Fruit fly (Drosophila melanogaster) whole organism, embryonic: ENCODE data around the gene scpr-A.

Source experiments
- Aef1 ChIP-seq: fragments of 200-800 bp; sonication (Bioruptor generic); IDR thresholded peaks from 3 replicates; pipeline ENCODE4 v1.3.6; 2022; ENCODE audit warnings: missing biosample characterization, missing genetic modification characterization
- Asciz ChIP-seq: fragments of 200-800 bp; sonication (Bioruptor generic); optimal IDR thresholded peaks from 2 replicates; lab custom pipeline; 2017; ENCODE audit warnings: missing biosample characterization, mild to moderate bottlenecking, missing genetic modification characterization, missing genetic modification reagents
- Atf3 ChIP-seq: fragments of 200-800 bp; sonication (Bioruptor generic); optimal IDR thresholded peaks from 3 replicates; lab custom pipeline; 2016; ENCODE audit warnings: missing biosample characterization, missing genetic modification characterization
- Awh ChIP-seq: fragments of 200-800 bp; sonication (Bioruptor generic); IDR thresholded peaks from 2 replicates; pipeline ENCODE4, ENCODE4 v1.3.6; 2022; ENCODE audit warnings: missing biosample characterization, missing genetic modification characterization
- CG1024 ChIP-seq: fragments of 200-800 bp; sonication (Bioruptor generic); IDR thresholded peaks from 2 replicates; pipeline ENCODE4 v1.3.6; 2022; ENCODE audit warnings: missing biosample characterization, missing genetic modification characterization
- CG10431 ChIP-seq: fragments of 200-800 bp; sonication (Bioruptor generic); optimal IDR thresholded peaks from 3 replicates; lab custom pipeline; 2018; ENCODE audit warnings: missing biosample characterization, mild to moderate bottlenecking, missing genetic modification characterization
- CG11093 ChIP-seq: fragments of 200-800 bp; sonication (Bioruptor generic); IDR thresholded peaks from 3 replicates; pipeline ENCODE4 v1.3.6; 2022; ENCODE audit warnings: missing biosample characterization, missing genetic modification characterization
- CG12391 ChIP-seq: fragments of 200-800 bp; sonication (Bioruptor generic); optimal IDR thresholded peaks from 3 replicates; lab custom pipeline; 2018; ENCODE audit warnings: missing biosample characterization, mild to moderate bottlenecking, missing genetic modification characterization, moderate library complexity
- CG12744 ChIP-seq: fragments of 200-800 bp; sonication (Bioruptor generic); optimal IDR thresholded peaks from 2 replicates; lab custom pipeline; 2016; ENCODE audit warnings: missing biosample characterization, missing genetic modification characterization
- CG13287 ChIP-seq: fragments of 200-800 bp; sonication (Bioruptor generic); IDR thresholded peaks from 2 replicates; pipeline ENCODE4 v1.3.6; 2022; ENCODE audit warnings: missing biosample characterization, missing genetic modification characterization; ENCODE audit not compliant: partially characterized antibody
- CG13424 ChIP-seq: fragments of 200-800 bp; sonication (Bioruptor generic); optimal IDR thresholded peaks from 2 replicates; lab custom pipeline; 2019; ENCODE audit warnings: missing biosample characterization, mild to moderate bottlenecking, missing genetic modification characterization, moderate library complexity
- CG14965 ChIP-seq: fragments of 200-800 bp; sonication (Bioruptor generic); optimal IDR thresholded peaks from 2 replicates; lab custom pipeline; 2016; ENCODE audit warnings: missing biosample characterization, missing genetic modification characterization, borderline replicate concordance
- CG17186 ChIP-seq: fragments of 200-800 bp; sonication (Bioruptor generic); optimal IDR thresholded peaks from 3 replicates; lab custom pipeline; 2017; ENCODE audit warnings: missing biosample characterization, missing genetic modification reagents, missing genetic modification characterization
- CG2199 ChIP-seq: fragments of 200-800 bp; sonication (Bioruptor generic); IDR thresholded peaks from 3 replicates; pipeline ENCODE4 v1.3.6; 2022; ENCODE audit warnings: missing biosample characterization, missing genetic modification characterization
- CG4617 ChIP-seq: fragments of 200-800 bp; sonication (Bioruptor generic); optimal IDR thresholded peaks from 3 replicates; lab custom pipeline; 2016; ENCODE audit warnings: missing biosample characterization, missing genetic modification characterization, borderline replicate concordance
- CG4730 ChIP-seq: fragments of 200-800 bp; sonication (Bioruptor generic); IDR thresholded peaks from 2 replicates; pipeline ENCODE4 v1.3.6; 2022; ENCODE audit warnings: missing biosample characterization, missing genetic modification characterization
- CG5245 ChIP-seq: fragments of 200-800 bp; sonication (Bioruptor generic); optimal IDR thresholded peaks from 3 replicates; lab custom pipeline; 2016; ENCODE audit warnings: missing biosample characterization, missing genetic modification characterization
- CG6175 ChIP-seq: fragments of 200-800 bp; sonication (Bioruptor generic); IDR thresholded peaks from 3 replicates; pipeline ENCODE4 v1.3.6; 2022; ENCODE audit warnings: missing biosample characterization, missing genetic modification characterization
- CG7839 ChIP-seq: fragments of 200-800 bp; sonication (Bioruptor generic); optimal IDR thresholded peaks from 3 replicates; lab custom pipeline; 2018; ENCODE audit warnings: missing biosample characterization, mild to moderate bottlenecking, missing genetic modification characterization, moderate library complexity
- CG7928 ChIP-seq: fragments of 200-800 bp; sonication (Bioruptor generic); optimal IDR thresholded peaks from 2 replicates; lab custom pipeline; 2017; ENCODE audit warnings: missing biosample characterization, mild to moderate bottlenecking, missing genetic modification characterization
- CHES-1-like ChIP-seq: fragments of 200-800 bp; sonication (Bioruptor generic); optimal IDR thresholded peaks from 2 replicates; lab custom pipeline; 2016; ENCODE audit warnings: missing biosample characterization, missing genetic modification characterization
- Dek ChIP-seq: fragments of 200-800 bp; sonication (Bioruptor generic); optimal IDR thresholded peaks from 3 replicates; lab custom pipeline; 2019; ENCODE audit warnings: missing biosample characterization, mild to moderate bottlenecking, missing genetic modification characterization, moderate library complexity
- Drgx ChIP-seq: fragments of 200-800 bp; sonication (Bioruptor generic); IDR thresholded peaks from 2 replicates; pipeline ENCODE4 v1.3.6; 2022; ENCODE audit warnings: missing biosample characterization, missing genetic modification characterization
- H15 ChIP-seq: fragments of 200-800 bp; sonication (Bioruptor generic); IDR thresholded peaks from 3 replicates; pipeline ENCODE4 v1.3.6; 2022; ENCODE audit warnings: missing biosample characterization, missing genetic modification characterization
- HLHmδ ChIP-seq: fragments of 200-800 bp; sonication (Bioruptor generic); optimal IDR thresholded peaks from 2 replicates; lab custom pipeline; 2018; ENCODE audit warnings: missing biosample characterization, mild to moderate bottlenecking, missing genetic modification characterization, moderate library complexity
- Hmr ChIP-seq: fragments of 200-800 bp; sonication (Bioruptor generic); optimal IDR thresholded peaks from 3 replicates; lab custom pipeline; 2017; ENCODE audit warnings: mild to moderate bottlenecking, missing biosample characterization, missing genetic modification reagents, missing genetic modification characterization
- MESR4 ChIP-seq: fragments of 200-800 bp; sonication (Bioruptor generic); optimal IDR thresholded peaks from 2 replicates; lab custom pipeline; 2018; ENCODE audit warnings: missing biosample characterization, mild to moderate bottlenecking, missing genetic modification characterization, moderate library complexity
- Spps ChIP-seq: fragments of 200-800 bp; sonication (Bioruptor generic); optimal IDR thresholded peaks from 2 replicates; lab custom pipeline; 2018; ENCODE audit warnings: missing biosample characterization, mild to moderate bottlenecking, missing genetic modification characterization
- Ssrp ChIP-seq: fragments of 200-800 bp; sonication (Bioruptor generic); optimal IDR thresholded peaks from 2 replicates; lab custom pipeline; 2018; ENCODE audit warnings: missing biosample characterization, mild to moderate bottlenecking, missing genetic modification characterization, moderate library complexity
- Trl ChIP-seq, 3 experiments: fragments of >200 bp in 2 of 3; fragments of 200-800 bp in 1 of 3; sonication (Bioruptor generic) in 1 of 3; optimal IDR thresholded peaks; 2 replicates in 1 of 3; 3 replicates in 2 of 3; lab custom pipeline; 2016 to 2017; ENCODE audit warnings: missing biosample characterization in 1 of 3, missing genetic modification characterization in 1 of 3
- Xrp1 ChIP-seq: fragments of 200-800 bp; sonication (Bioruptor generic); IDR thresholded peaks from 2 replicates; pipeline ENCODE4 v1.3.6; 2022; ENCODE audit warnings: missing biosample characterization, missing genetic modification characterization
- al ChIP-seq: fragments of 200-800 bp; sonication (Bioruptor generic); IDR thresholded peaks from 2 replicates; pipeline ENCODE4 v1.3.6; 2022; ENCODE audit warnings: missing biosample characterization, missing genetic modification characterization
- amos ChIP-seq: fragments of 200-800 bp; sonication (Bioruptor generic); IDR thresholded peaks from 2 replicates; pipeline ENCODE4 v1.3.6; 2022; ENCODE audit warnings: missing biosample characterization, missing genetic modification characterization; ENCODE audit not compliant: partially characterized antibody
- aop ChIP-seq: fragments of 200-800 bp; sonication (Bioruptor generic); IDR thresholded peaks from 2 replicates; pipeline ENCODE4 v1.3.6; 2022; ENCODE audit warnings: missing biosample characterization, missing genetic modification characterization
- br ChIP-seq: fragments of >200 bp; optimal IDR thresholded peaks from 2 replicates; lab custom pipeline; 2017
- crc ChIP-seq: fragments of 200-800 bp; sonication (Bioruptor generic); optimal IDR thresholded peaks from 2 replicates; lab custom pipeline; 2016; ENCODE audit warnings: missing biosample characterization, missing genetic modification characterization
- cwo ChIP-seq: fragments of 200-800 bp; sonication (Bioruptor generic); optimal IDR thresholded peaks from 3 replicates; lab custom pipeline; 2017; ENCODE audit warnings: missing biosample characterization, missing genetic modification characterization, mild to moderate bottlenecking, moderate library complexity, missing genetic modification reagents
- fd64A ChIP-seq: fragments of 200-800 bp; sonication (Bioruptor generic); optimal IDR thresholded peaks from 3 replicates; lab custom pipeline; 2018; ENCODE audit warnings: missing biosample characterization, mild to moderate bottlenecking, missing genetic modification characterization
- fu2 ChIP-seq: fragments of 200-800 bp; sonication (Bioruptor generic); optimal IDR thresholded peaks from 2 replicates; lab custom pipeline; 2016; ENCODE audit warnings: missing biosample characterization, missing genetic modification characterization
- gcm2 ChIP-seq: fragments of 200-800 bp; sonication (Bioruptor generic); optimal IDR thresholded peaks from 2 replicates; lab custom pipeline; 2016; ENCODE audit warnings: missing biosample characterization, missing genetic modification characterization
- gfzf ChIP-seq: fragments of 200-800 bp; sonication (Bioruptor generic); optimal IDR thresholded peaks from 2 replicates; lab custom pipeline; 2016; ENCODE audit warnings: missing biosample characterization, mild to moderate bottlenecking, missing genetic modification characterization, moderate library complexity
- grn ChIP-seq: fragments of 200-800 bp; sonication (Bioruptor generic); optimal IDR thresholded peaks from 3 replicates; lab custom pipeline; 2017; ENCODE audit warnings: missing biosample characterization, missing genetic modification characterization
- ind ChIP-seq: fragments of 200-800 bp; sonication (Bioruptor generic); optimal IDR thresholded peaks from 3 replicates; lab custom pipeline; 2016; ENCODE audit warnings: missing biosample characterization, missing genetic modification characterization
- knrl ChIP-seq: fragments of 200-800 bp; sonication (Bioruptor generic); IDR thresholded peaks from 3 replicates; pipeline ENCODE4 v1.3.6; 2022; ENCODE audit warnings: missing biosample characterization, missing genetic modification characterization; ENCODE audit not compliant: partially characterized antibody
- lbe ChIP-seq: fragments of 200-800 bp; sonication (Bioruptor generic); optimal IDR thresholded peaks from 2 replicates; lab custom pipeline; 2016; ENCODE audit warnings: missing biosample characterization, mild to moderate bottlenecking, missing genetic modification characterization
- lov ChIP-seq, 2 experiments: fragments of 200-800 bp in 1 of 2; fragments of >200 bp in 1 of 2; sonication (Bioruptor generic) in 1 of 2; IDR thresholded peaks in 1 of 2; optimal IDR thresholded peaks in 1 of 2; 2 replicates in 1 of 2; 3 replicates in 1 of 2; pipeline versions ENCODE4 v1.3.6 to Lab custom; 2017 to 2022; ENCODE audit warnings: missing biosample characterization in 1 of 2, missing genetic modification characterization in 1 of 2
- nerfin-2 ChIP-seq: fragments of 200-800 bp; sonication (Bioruptor generic); IDR thresholded peaks from 2 replicates; pipeline ENCODE4 v1.3.6; 2022; ENCODE audit warnings: missing biosample characterization, missing genetic modification characterization; ENCODE audit not compliant: partially characterized antibody
- phol ChIP-seq: fragments of 200-800 bp; sonication (Bioruptor generic); optimal IDR thresholded peaks from 3 replicates; lab custom pipeline; 2018; ENCODE audit warnings: missing biosample characterization, mild to moderate bottlenecking, missing genetic modification characterization, moderate library complexity
- slp2 ChIP-seq: fragments of 200-800 bp; sonication (Bioruptor generic); optimal IDR thresholded peaks from 2 replicates; lab custom pipeline; 2016; ENCODE audit warnings: missing biosample characterization, missing genetic modification characterization

scpr-A gene

DNA sequence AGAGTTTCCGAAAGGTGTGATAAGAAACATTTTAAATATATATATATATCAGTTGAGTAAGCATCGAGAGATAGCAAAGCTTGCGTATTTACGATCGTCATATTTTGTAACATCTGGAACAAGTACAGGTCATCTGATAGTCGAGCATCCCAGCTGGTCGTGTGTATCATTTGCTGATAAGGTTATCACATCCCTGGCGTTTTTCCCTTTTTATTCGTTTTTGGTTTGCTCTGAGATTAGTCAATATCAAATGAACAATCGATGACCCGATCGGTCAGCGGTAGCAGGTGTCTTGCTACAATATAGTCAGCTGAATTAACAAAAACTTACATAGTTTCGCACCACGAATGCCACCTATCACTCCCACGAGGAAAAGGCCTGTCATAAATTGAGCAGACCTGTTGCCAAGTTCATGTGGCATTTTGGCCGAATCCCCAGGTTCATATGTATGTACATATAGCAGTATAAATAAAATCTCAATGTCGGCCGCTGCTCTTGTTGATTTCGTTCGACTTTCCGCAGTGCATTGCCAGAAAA, 40.0 kb upstream of the scpr-A start (continued):
- TF ChIP-seq CG10431 (no peak), al (GFP tag; lab: Robert Waterston, UW) (peak; percentile 64; the same call in 1 of the 2 replicates), CG7928 (GFP tag; lab: Kevin White, UChicago) (no peak), fu2 (GFP tag; lab: Kevin White, UChicago) (no peak), aop (GFP tag; lab: Robert Waterston, UW) (no peak), CG4730 (no peak), CG4617 (no peak), MESR4 (GFP tag; lab: Kevin White, UChicago) (no peak), Spps (tag; lab: Kevin White, UChicago) (no peak), Aef1 (GFP tag; lab: Robert Waterston, UW) (peak; percentile 52), Dek (peak; percentile 75), lov (optimal IDR thresholded peaks at IDR 0.05; lab: Kevin White, UChicago) (no peak), lov (GFP tag; IDR thresholded peaks at IDR 0.05; lab: Robert Waterston, UW) (no peak), Ssrp (tag; lab: Kevin White, UChicago) (peak; percentile 27), CG13424 (peak; percentile 53), fd64A (no peak), CG1024 (GFP tag; lab: Robert Waterston, UW) (no peak), grn (GFP tag; lab: Kevin White, UChicago) (peak; percentile 4), CG7839 (peak; percentile 79), Atf3 (GFP tag; lab: Kevin White, UChicago) (no peak), HLHmδ (GFP tag; lab: Kevin White, UChicago) (no peak), CG12391 (tag; lab: Kevin White, UChicago) (peak; percentile 60), slp2 (GFP tag; lab: Kevin White, UChicago) (no peak), CG13287 (no peak), CG2199 (GFP tag; lab: Robert Waterston, UW) (no peak), nerfin-2 (GFP tag; lab: Robert Waterston, UW) (no peak), Asciz (GFP tag; lab: Kevin White, UChicago) (peak; percentile 32), CG12744 (GFP tag; lab: Kevin White, UChicago) (no peak), gcm2 (no peak), Xrp1 (GFP tag; lab: Robert Waterston, UW) (no peak), Trl (optimal IDR thresholded peaks at IDR 0.05; lab: Kevin White, UChicago) (no peak), Trl (GFP tag; optimal IDR thresholded peaks at IDR 0.05; lab: Kevin White, UChicago) (no peak), CG11093 (GFP tag; lab: Robert Waterston, UW) (no peak), gfzf (GFP tag; lab: Kevin White, UChicago) (no peak), lbe (GFP tag; lab: Kevin White, UChicago) (peak; percentile 81), Awh (GFP tag; lab: Robert Waterston, UW) (no peak), phol (tag; lab: Kevin White, UChicago) (peak; percentile 53), knrl (GFP tag; lab: Robert Waterston, UW) (no peak), CG6175 (0 out of 3 replicates have a peak, but pooled peaks have one; percentile 50), CG17186 (GFP tag; lab: Kevin White, UChicago) (no peak), Hmr (GFP tag; lab: Kevin White, UChicago) (peak; percentile 70), H15 (peak; percentile 55; the same call in 2 of the 3 replicates), CG14965 (GFP tag; lab: Kevin White, UChicago) (no peak), Drgx (GFP tag; lab: Robert Waterston, UW) (peak; percentile 47), cwo (GFP tag; lab: Kevin White, UChicago) (peak; percentile 75), br (no peak), amos (GFP tag; lab: Robert Waterston, UW) (no peak), CG5245 (GFP tag; lab: Kevin White, UChicago) (no peak), CHES-1-like (no peak), ind (peak; percentile 61), crc (GFP tag; lab: Kevin White, UChicago) (no peak)
